Worm (Caenorhabditis elegans) whole organism, mixed stage, embryonic: ENCODE data around the gene slc-46A.

ENCODE experiments used
- ces-1 ChIP-seq: fragments of 150-350 bp; optimal IDR thresholded peaks from 2 replicates; lab custom pipeline; 2014; ENCODE audit warnings: missing biosample characterization, missing genetic modification reagents, missing genetic modification characterization
- elt-3 ChIP-seq: fragments of 150-350 bp; optimal IDR thresholded peaks from 2 replicates; lab custom pipeline; 2014; ENCODE audit warnings: missing biosample characterization, missing genetic modification characterization
- lin-32 ChIP-seq: fragments of 200-800 bp; sonication (Bioruptor generic); optimal IDR thresholded peaks from 2 replicates; lab custom pipeline; 2018; ENCODE audit warnings: mild to moderate bottlenecking, missing genetic modification characterization, missing compliant biosample characterization
- lsy-2 ChIP-seq: fragments of 150-350 bp; optimal IDR thresholded peaks from 2 replicates; lab custom pipeline; 2014; ENCODE audit warnings: missing biosample characterization, missing genetic modification characterization
- unc-62 ChIP-seq: fragments of 150-350 bp; optimal IDR thresholded peaks from 2 replicates; lab custom pipeline; 2014; ENCODE audit warnings: missing biosample characterization, missing genetic modification reagents, missing genetic modification characterization

DNA sequence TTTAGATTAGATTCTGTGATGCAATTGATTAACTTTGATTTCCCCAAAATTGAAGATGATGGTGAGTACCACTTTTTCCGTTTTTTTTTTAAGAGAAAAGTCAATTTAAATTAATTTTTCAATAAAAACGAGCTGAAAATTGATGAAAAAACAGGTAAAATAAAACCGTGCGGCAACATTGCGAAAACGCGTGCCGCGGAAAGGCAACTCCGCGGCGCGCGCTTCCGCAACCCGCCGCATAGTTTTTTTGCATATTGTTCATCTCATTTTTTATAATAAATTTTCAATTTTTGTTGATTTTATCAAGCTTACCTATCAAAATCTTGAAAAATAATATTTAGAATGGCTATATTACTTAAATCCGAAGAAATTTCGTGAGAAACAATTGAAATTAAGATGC, 51.9 kb downstream of the slc-46A start:
- TF ChIP-seq lsy-2 (peak; percentile 54), unc-62 (GFP tag; lab: Kevin White, UChicago) (no peak), elt-3 (no peak), lin-32 (GFP tag; lab: Kevin White, UChicago) (no peak), ces-1 (GFP tag; lab: Kevin White, UChicago) (peak; percentile 20)
